Fruit fly (Drosophila melanogaster): ENCODE data around the gene CG13786.

The CG13786 gene

DNA sequence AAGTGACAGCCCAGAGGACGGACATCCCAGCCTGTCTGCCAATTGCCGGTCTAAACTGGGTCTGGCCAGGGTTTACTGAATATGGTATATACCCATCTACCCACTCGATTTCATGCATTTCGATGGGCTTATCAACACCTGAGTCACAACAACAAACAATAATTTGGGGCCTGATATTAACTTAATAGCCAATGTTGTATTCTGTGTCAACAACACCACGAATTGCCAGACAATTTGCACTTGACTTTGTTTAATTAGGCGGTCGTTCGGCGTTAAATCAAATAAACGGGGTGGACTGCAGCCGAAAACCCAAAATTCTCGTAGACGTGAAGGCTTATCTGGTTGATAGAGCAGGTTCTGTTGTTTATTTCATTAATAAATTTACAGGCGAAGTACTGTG is 13.5 kb downstream of the CG13786 start (continued):
- no peak for TF ChIP-seq Trl (optimal IDR thresholded peaks at IDR 0.05)
- TF ChIP-seq Trl (GFP tag; optimal IDR thresholded peaks at IDR 0.05): peak; percentile 32
- peak; percentile 20 for TF ChIP-seq lilli (GFP tag; optimal IDR thresholded peaks at IDR 0.05)
- TF ChIP-seq sens (GFP tag): peak; percentile 86
- TF ChIP-seq Ada2b (GFP tag; IDR thresholded peaks at IDR 0.05): no peak

DNA sequence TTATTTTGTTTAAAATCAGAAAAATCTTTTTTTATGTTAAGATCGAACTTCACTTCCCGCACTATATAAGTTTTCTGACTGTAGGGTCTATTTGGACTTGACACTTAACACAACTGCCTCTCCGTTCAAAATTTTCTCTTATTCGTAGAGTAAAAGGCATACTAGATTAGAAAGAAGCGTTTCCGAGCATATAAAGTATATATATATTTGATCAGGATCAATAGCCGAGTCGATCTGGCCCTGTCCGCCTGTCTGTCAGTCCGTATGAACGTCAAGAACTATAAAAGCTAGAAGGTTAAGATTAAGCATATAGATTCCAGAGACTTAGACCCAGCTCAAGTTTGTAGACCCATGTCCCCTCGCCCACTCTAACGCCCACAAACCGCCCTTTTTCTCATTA is 20.1 kb downstream of the CG13786 start, which contains the start of gene CG43800:
TSS of gene CG43800 (minus strand) at position 101 of the 400 bp plus-strand sequence.
- no peak for TF ChIP-seq phol (tag; optimal IDR thresholded peaks at IDR 0.05)
- TF ChIP-seq Med (GFP tag): peak; percentile 15
- TF ChIP-seq CG4282 (GFP tag; optimal IDR thresholded peaks at IDR 0.05): no peak
- no peak for TF ChIP-seq Fer2 (tag; optimal IDR thresholded peaks at IDR 0.05)
- TF ChIP-seq CG5180 (GFP tag; optimal IDR thresholded peaks at IDR 0.05): no peak
- TF ChIP-seq MBD-R2 (GFP tag; IDR thresholded peaks at IDR 0.05): no peak

DNA sequence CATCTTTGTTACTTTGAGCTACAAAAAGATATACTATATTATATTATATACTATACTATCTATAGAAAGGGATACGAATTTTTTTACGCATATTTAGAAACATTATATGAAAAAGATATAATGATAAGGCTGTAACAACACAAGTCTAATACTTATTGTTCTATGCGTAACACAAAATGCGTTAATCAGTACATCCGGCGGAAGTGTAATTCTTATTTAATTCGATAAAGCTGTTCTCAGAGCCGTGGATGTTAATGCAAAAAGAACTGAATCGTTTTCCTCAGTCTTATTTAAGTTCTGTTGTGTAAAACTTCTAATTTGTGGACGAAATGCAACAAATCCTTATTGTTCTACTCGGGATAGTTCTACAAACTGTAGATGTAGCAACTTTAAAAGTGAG is 25.3 kb downstream of the CG13786 start, which contains the start of gene CG43799:
TSS of gene CG43799 (plus strand) at position 301 of the 400 bp plus-strand sequence.
- TF ChIP-seq pho (GFP tag; optimal IDR thresholded peaks at IDR 0.05) (no peak), wdn (GFP tag; IDR thresholded peaks at IDR 0.05) (no peak), CG2116 (GFP tag; optimal IDR thresholded peaks at IDR 0.05) (no peak), CG12155 (GFP tag; optimal IDR thresholded peaks at IDR 0.05) (no peak), Neu2 (GFP tag; optimal IDR thresholded peaks at IDR 0.05; ENCODE audit: borderline replicate concordance) (no peak), Gug (GFP tag; IDR thresholded peaks at IDR 0.05) (no peak), tgo (GFP tag; IDR thresholded peaks at IDR 0.05) (no peak), CG2129 (GFP tag; IDR thresholded peaks at IDR 0.05; ENCODE audit: partially characterized antibody) (no peak), dysf (GFP tag; IDR thresholded peaks at IDR 0.05) (no peak), Sry-β (GFP tag; optimal IDR thresholded peaks at IDR 0.05) (no peak), CG12104 (GFP tag; optimal IDR thresholded peaks at IDR 0.05) (no peak), CG30403 (GFP tag; optimal IDR thresholded peaks at IDR 0.05) (no peak)

DNA sequence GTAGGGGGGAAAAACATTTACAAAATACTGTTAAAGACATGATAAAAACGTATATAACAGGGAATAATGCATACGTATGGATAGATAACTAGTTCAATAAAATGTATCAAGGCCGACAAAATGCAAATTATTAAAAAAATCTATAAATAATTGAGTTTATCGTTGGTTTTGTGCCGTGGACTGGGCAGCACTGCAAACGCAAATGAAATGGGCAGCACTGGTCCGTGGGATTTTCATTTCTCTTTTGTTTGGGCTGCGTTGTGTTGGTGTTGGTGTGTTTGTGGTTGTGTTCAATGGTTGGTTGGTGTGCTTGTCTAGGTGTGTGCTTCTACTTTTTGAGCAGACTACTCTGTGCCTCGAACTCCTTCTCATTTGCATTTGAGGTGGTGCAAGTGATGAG is 26.2 kb downstream of the CG13786 start:
- TF ChIP-seq pfk (GFP tag; optimal IDR thresholded peaks at IDR 0.05) (no peak), cg (GFP tag; optimal IDR thresholded peaks at IDR 0.05) (peak; percentile 40), stwl (tag; optimal IDR thresholded peaks at IDR 0.05) (peak; percentile 88)

DNA sequence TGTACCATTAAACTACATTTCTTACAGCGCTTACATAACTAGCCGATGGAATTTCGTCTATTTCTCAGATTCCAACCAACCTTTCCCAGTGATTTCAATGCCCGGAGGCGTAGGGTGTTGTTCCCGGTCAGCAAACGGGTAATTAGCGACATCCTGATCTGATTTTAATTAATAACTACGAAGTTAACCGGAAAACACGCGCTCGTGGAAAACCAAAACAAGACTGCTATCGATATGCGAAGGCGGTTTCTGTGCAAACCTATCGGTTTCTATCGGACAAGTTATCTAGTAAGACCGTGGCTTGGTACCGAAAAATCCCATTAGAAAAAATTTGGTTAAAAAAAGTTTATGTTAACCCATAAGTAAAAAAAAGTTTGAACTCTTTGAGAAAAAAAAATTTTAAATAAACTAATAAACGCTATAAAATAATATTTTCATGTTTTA is 29.9 kb downstream of the CG13786 start, which contains the start of gene mEFG1:
TSS of gene mEFG1 (minus strand) at position 253 of the 444 bp plus-strand sequence.
- TF ChIP-seq CG30431 (GFP tag; optimal IDR thresholded peaks at IDR 0.05) (no peak), amos (GFP tag; IDR thresholded peaks at IDR 0.05; ENCODE audit: partially characterized antibody) (peak; percentile 75; the same call in 1 of the 2 replicates), CG16813 (GFP tag; IDR thresholded peaks at IDR 0.05; ENCODE audit: partially characterized antibody) (peak; percentile 70), Scr (GFP tag; IDR thresholded peaks at IDR 0.05; ENCODE audit: partially characterized antibody) (peak; percentile 80), CG13287 (GFP tag; IDR thresholded peaks at IDR 0.05; ENCODE audit: partially characterized antibody) (peak; percentile 86), trh (GFP tag; optimal IDR thresholded peaks at IDR 0.05) (no peak), gfzf (GFP tag; optimal IDR thresholded peaks at IDR 0.05) (peak; percentile 78), Dll (GFP tag; IDR thresholded peaks at IDR 0.05; ENCODE audit: partially characterized antibody) (peak; percentile 83), HLH4C (GFP tag; IDR thresholded peaks at IDR 0.05; ENCODE audit: partially characterized antibody) (peak; percentile 84), ash1 (GFP tag; optimal IDR thresholded peaks at IDR 0.05) (no peak), CG8359 (GFP tag; optimal IDR thresholded peaks at IDR 0.05; ENCODE audit: borderline replicate concordance) (no peak), trem (tag; optimal IDR thresholded peaks at IDR 0.05) (peak; percentile 25), row (GFP tag; IDR thresholded peaks at IDR 0.05) (peak; percentile 72), CG13894 (tag; optimal IDR thresholded peaks at IDR 0.05) (peak; percentile 29), CG17385 (GFP tag; optimal IDR thresholded peaks at IDR 0.05) (no peak), CG7839 (tag; optimal IDR thresholded peaks at IDR 0.05) (peak; percentile 24), MESR4 (GFP tag; optimal IDR thresholded peaks at IDR 0.05) (peak; percentile 35), sna (GFP tag; IDR thresholded peaks at IDR 0.05; ENCODE audit: partially characterized antibody) (peak; percentile 82), sug (tag; optimal IDR thresholded peaks at IDR 0.05) (peak; percentile 8)
